Worm (Caenorhabditis elegans) whole organism, L1 larva: ENCODE results near the gene lfi-1.

Experiments used
- C16A3.4 ChIP-seq: fragments of 150-350 bp; optimal IDR thresholded peaks from 2 replicates; lab custom pipeline; 2014; ENCODE audit warnings: missing biosample characterization, missing genetic modification characterization
- aha-1 ChIP-seq: fragments of 150-350 bp; optimal IDR thresholded peaks from 2 replicates; lab custom pipeline; 2014; ENCODE audit warnings: missing biosample characterization, missing genetic modification characterization
- ceh-90 ChIP-seq: sonication (generic microtip); optimal IDR thresholded peaks from 2 replicates; lab custom pipeline; 2016; ENCODE audit warnings: missing genetic modification characterization, missing compliant biosample characterization
- grh-1 ChIP-seq: fragments of 200-800 bp; sonication (Bioruptor generic); IDR thresholded peaks from 2 replicates; pipeline ENCODE4 v1.3.6; 2022; ENCODE audit warnings: missing genetic modification reagents, missing genetic modification characterization, missing compliant biosample characterization
- irx-1 ChIP-seq: sonication (generic microtip); optimal IDR thresholded peaks from 2 replicates; lab custom pipeline; 2016; ENCODE audit warnings: missing genetic modification characterization, missing compliant biosample characterization
- jun-1 ChIP-seq: fragments of 150-350 bp; optimal IDR thresholded peaks from 2 replicates; lab custom pipeline; 2014; ENCODE audit warnings: missing biosample characterization, missing genetic modification reagents, missing genetic modification characterization
- lin-35 ChIP-seq, 2 experiments: fragments of 150-350 bp; optimal IDR thresholded peaks; 2 replicates each; lab custom pipeline; 2014; ENCODE audit warnings: missing biosample characterization in 2 of 2, missing genetic modification characterization in 2 of 2, missing genetic modification reagents in 2 of 2
- lir-3 ChIP-seq: sonication (generic microtip); optimal IDR thresholded peaks from 2 replicates; lab custom pipeline; 2016; ENCODE audit warnings: mild to moderate bottlenecking, missing genetic modification characterization, moderate library complexity, missing compliant biosample characterization; ENCODE audit not compliant: poor library complexity
- mef-2 ChIP-seq: fragments of 150-350 bp; optimal IDR thresholded peaks from 2 replicates; lab custom pipeline; 2014; ENCODE audit warnings: missing biosample characterization, missing genetic modification characterization
- mep-1 ChIP-seq: fragments of 150-350 bp; optimal IDR thresholded peaks from 2 replicates; lab custom pipeline; 2014; ENCODE audit warnings: missing biosample characterization, missing genetic modification characterization
- nhr-12 ChIP-seq: sonication (generic microtip); optimal IDR thresholded peaks from 2 replicates; lab custom pipeline; 2017; ENCODE audit warnings: missing biosample characterization, missing genetic modification characterization
- nhr-19 ChIP-seq: fragments of 200-800 bp; sonication (Bioruptor generic); conservative IDR thresholded peaks from 2 replicates; pipeline ENCODE4 v1.3.6; 2022; ENCODE audit warnings: missing genetic modification characterization, missing compliant biosample characterization
- nhr-84 ChIP-seq: sonication (generic microtip); optimal IDR thresholded peaks from 2 replicates; lab custom pipeline; 2017; ENCODE audit warnings: missing biosample characterization, missing genetic modification characterization
- rnt-1 ChIP-seq: sonication (generic microtip); optimal IDR thresholded peaks from 2 replicates; lab custom pipeline; 2016; ENCODE audit warnings: mild to moderate bottlenecking, missing genetic modification characterization, moderate library complexity, missing compliant biosample characterization
- sptf-1 ChIP-seq: fragments of 150-350 bp; optimal IDR thresholded peaks from 2 replicates; lab custom pipeline; 2014; ENCODE audit warnings: missing biosample characterization, missing genetic modification characterization
- unc-130 ChIP-seq: fragments of 150-350 bp; optimal IDR thresholded peaks from 2 replicates; lab custom pipeline; 2017; ENCODE audit warnings: missing biosample characterization, missing genetic modification characterization, inconsistent platforms
- xbp-1 ChIP-seq: sonication (generic microtip); optimal IDR thresholded peaks from 2 replicates; lab custom pipeline; 2016; ENCODE audit warnings: missing genetic modification characterization, missing compliant biosample characterization
- zag-1 ChIP-seq: fragments of 150-350 bp; optimal IDR thresholded peaks from 2 replicates; lab custom pipeline; 2014; ENCODE audit warnings: missing biosample characterization, missing genetic modification characterization
- ztf-4 ChIP-seq: fragments of 150-350 bp; optimal IDR thresholded peaks from 2 replicates; lab custom pipeline; 2014; ENCODE audit warnings: missing biosample characterization, missing genetic modification characterization

lfi-1 gene

ce11 chrX:5038812-5039211, 62.2 kb downstream of the lfi-1 start:
- TF ChIP-seq nhr-84 (tag; lab: Kevin White, UChicago): no peak
- no peak for TF ChIP-seq sptf-1 (tag; lab: Kevin White, UChicago)
- TF ChIP-seq irx-1 (tag; lab: Kevin White, UChicago): no peak
- TF ChIP-seq lir-3 (tag; lab: Kevin White, UChicago): no peak
- TF ChIP-seq mep-1 (tag; lab: Kevin White, UChicago): no peak
- no peak for TF ChIP-seq ceh-90 (tag; lab: Kevin White, UChicago)
- no peak for TF ChIP-seq xbp-1 (tag; lab: Kevin White, UChicago)
- no peak for TF ChIP-seq nhr-19
- TF ChIP-seq jun-1 (tag; lab: Kevin White, UChicago): no peak
- TF ChIP-seq rnt-1 (tag; lab: Kevin White, UChicago): no peak

- TF ChIP-seq lir-3 (tag; lab: Kevin White, UChicago): no peak
- no peak for TF ChIP-seq lin-35 (GFP tag; optimal IDR thresholded peaks at IDR 0.05; lab: Kevin White, UChicago)
- no peak for TF ChIP-seq zag-1 (tag; lab: Kevin White, UChicago)
- TF ChIP-seq sptf-1 (tag; lab: Kevin White, UChicago): no peak
- TF ChIP-seq aha-1 (tag; lab: Kevin White, UChicago): no peak
- no peak for TF ChIP-seq unc-130 (tag; lab: Kevin White, UChicago)
- TF ChIP-seq nhr-12 (tag; lab: Kevin White, UChicago): no peak
- no peak for TF ChIP-seq ceh-90 (tag; lab: Kevin White, UChicago)
- no peak for TF ChIP-seq nhr-19
- TF ChIP-seq mef-2 (tag; lab: Kevin White, UChicago): no peak
- no peak for TF ChIP-seq grh-1 (GFP tag; lab: Robert Waterston, UW)
- no peak for TF ChIP-seq ztf-4 (tag; lab: Kevin White, UChicago)
- no peak for TF ChIP-seq C16A3.4
Observed at ce11 chrX:5040038-5040437, 63.4 kb downstream of the lfi-1 start.
